Fruit fly (Drosophila melanogaster) whole organism, wandering third instar larva: ENCODE results near the gene sd.

ENCODE experiments used
- Abd-B ChIP-seq: fragments of >200 bp; optimal IDR thresholded peaks from 2 replicates; lab custom pipeline; 2017; ENCODE audit warnings: missing biosample characterization, missing genetic modification characterization
- CrebA ChIP-seq: fragments of 200-800 bp; sonication (Bioruptor generic); optimal IDR thresholded peaks from 2 replicates; lab custom pipeline; 2016; ENCODE audit warnings: missing biosample characterization, mild to moderate bottlenecking, missing genetic modification characterization, borderline replicate concordance
- Dif ChIP-seq: fragments of 200-275, 200-300 bp; sonication (Bioruptor generic); optimal IDR thresholded peaks from 2 replicates; lab custom pipeline; 2018; ENCODE audit warnings: missing biosample characterization, missing genetic modification characterization; ENCODE audit not compliant: partially characterized antibody
- GATAd ChIP-seq: sonication (Bioruptor generic); optimal IDR thresholded peaks from 2 replicates; lab custom pipeline; 2016; ENCODE audit warnings: missing biosample characterization, missing genetic modification characterization
- HLH106 ChIP-seq: fragments of 200-800 bp; optimal IDR thresholded peaks from 3 replicates; lab custom pipeline; 2019; ENCODE audit warnings: missing biosample characterization, mild to moderate bottlenecking, missing genetic modification characterization, moderate library complexity
- Hnf4 ChIP-seq: fragments of 200-800 bp; sonication (Bioruptor generic); optimal IDR thresholded peaks from 2 replicates; lab custom pipeline; 2016; ENCODE audit warnings: missing biosample characterization, mild to moderate bottlenecking, missing genetic modification characterization
- Hr78 ChIP-seq: fragments of >200 bp; optimal IDR thresholded peaks from 2 replicates; lab custom pipeline; 2017; ENCODE audit warnings: missing biosample characterization, missing genetic modification characterization
- Hr83 ChIP-seq: fragments of 200-300 bp; sonication (Bioruptor generic); optimal IDR thresholded peaks from 2 replicates; lab custom pipeline; 2016; ENCODE audit warnings: missing biosample characterization, mild to moderate bottlenecking, missing genetic modification characterization, moderate library complexity; ENCODE audit not compliant: poor library complexity, severe bottlenecking
- Jra ChIP-seq: sonication (Bioruptor generic); optimal IDR thresholded peaks from 2 replicates; lab custom pipeline; 2016; ENCODE audit warnings: missing biosample characterization, missing genetic modification characterization
- Mio ChIP-seq: sonication (Bioruptor generic); optimal IDR thresholded peaks from 2 replicates; lab custom pipeline; 2016; ENCODE audit warnings: missing biosample characterization, missing genetic modification characterization
- Myc ChIP-seq: fragments of >200 bp; optimal IDR thresholded peaks from 2 replicates; lab custom pipeline; 2017
- N ChIP-seq: fragments of >200 bp; optimal IDR thresholded peaks from 2 replicates; lab custom pipeline; 2018; ENCODE audit warnings: missing biosample characterization, missing external identifiers, missing genetic modification characterization
- OdsH ChIP-seq: fragments of 200-800 bp; sonication (Bioruptor generic); optimal IDR thresholded peaks from 2 replicates; lab custom pipeline; 2016; ENCODE audit warnings: missing biosample characterization, mild to moderate bottlenecking, missing genetic modification characterization
- Rel ChIP-seq, 2 experiments: fragments of 200-800 bp; sonication (Bioruptor generic) in 1 of 2; optimal IDR thresholded peaks; 2 replicates in 1 of 2; 3 replicates in 1 of 2; lab custom pipeline; 2016 to 2019; ENCODE audit warnings: mild to moderate bottlenecking in 2 of 2, missing biosample characterization in 2 of 2, missing genetic modification characterization in 2 of 2, moderate library complexity in 1 of 2
- Sp1 ChIP-seq: fragments of 200-800 bp; sonication (Bioruptor generic); optimal IDR thresholded peaks from 3 replicates; lab custom pipeline; 2019; ENCODE audit warnings: missing biosample characterization, mild to moderate bottlenecking, missing genetic modification characterization, moderate library complexity
- Vsx2 ChIP-seq: fragments of 200-300, 225-300 bp; sonication (Bioruptor generic); optimal IDR thresholded peaks from 2 replicates; lab custom pipeline; 2018; ENCODE audit warnings: missing biosample characterization, missing genetic modification characterization; ENCODE audit not compliant: partially characterized antibody
- brk ChIP-seq: fragments of 200-800 bp; sonication (Bioruptor generic); optimal IDR thresholded peaks from 2 replicates; lab custom pipeline; 2016; ENCODE audit warnings: missing biosample characterization, mild to moderate bottlenecking, missing genetic modification characterization
- dl ChIP-seq, 2 experiments: fragments of 175-275, 200-275 bp in 1 of 2; fragments of 200-275 bp in 1 of 2; sonication (Bioruptor generic); optimal IDR thresholded peaks; lab custom pipeline; 2018; ENCODE audit warnings: mild to moderate bottlenecking in 2 of 2, missing biosample characterization in 2 of 2, missing genetic modification characterization in 2 of 2, moderate library complexity in 2 of 2; ENCODE audit not compliant: partially characterized antibody in 2 of 2, insufficient read depth in 1 of 2
- dmrt93B ChIP-seq: fragments of 200-800 bp; sonication (Bioruptor generic); optimal IDR thresholded peaks from 2 replicates; lab custom pipeline; 2018; ENCODE audit warnings: missing biosample characterization, mild to moderate bottlenecking, missing genetic modification characterization
- ey ChIP-seq: fragments of 200-800 bp; sonication (Bioruptor generic); optimal IDR thresholded peaks from 2 replicates; lab custom pipeline; 2016; ENCODE audit warnings: missing biosample characterization, missing genetic modification characterization
- foxo ChIP-seq, 2 experiments: fragments of 200-800 bp; sonication (Bioruptor generic); optimal IDR thresholded peaks; 2 replicates in 1 of 2; 3 replicates in 1 of 2; lab custom pipeline; 2016 to 2017; ENCODE audit warnings: missing biosample characterization in 2 of 2, missing genetic modification characterization in 2 of 2
- fru ChIP-seq: fragments of 200-800 bp; sonication (Bioruptor generic); optimal IDR thresholded peaks from 3 replicates; lab custom pipeline; 2016; ENCODE audit warnings: missing biosample characterization, mild to moderate bottlenecking, missing genetic modification characterization
- h ChIP-seq: fragments of 200-800 bp; sonication (Bioruptor generic); optimal IDR thresholded peaks from 3 replicates; lab custom pipeline; 2016; ENCODE audit warnings: missing biosample characterization, mild to moderate bottlenecking, missing genetic modification characterization
- jim ChIP-seq: fragments of 175-275, 200-325 bp; sonication (Bioruptor generic); optimal IDR thresholded peaks from 2 replicates; lab custom pipeline; 2016; ENCODE audit warnings: missing biosample characterization, mild to moderate bottlenecking, missing genetic modification characterization
- pan ChIP-seq: fragments of >200 bp; optimal IDR thresholded peaks from 2 replicates; lab custom pipeline; 2017
- psq ChIP-seq: fragments of 200-800 bp; sonication (Bioruptor generic); optimal IDR thresholded peaks from 3 replicates; lab custom pipeline; 2017; ENCODE audit warnings: missing biosample characterization, mild to moderate bottlenecking, missing genetic modification characterization, moderate library complexity
- rgr ChIP-seq: fragments of 200-800 bp; sonication (Bioruptor generic); optimal IDR thresholded peaks from 3 replicates; lab custom pipeline; 2016; ENCODE audit warnings: missing biosample characterization, mild to moderate bottlenecking, missing genetic modification characterization
- tai ChIP-seq: sonication (Bioruptor generic); optimal IDR thresholded peaks from 2 replicates; lab custom pipeline; 2016; ENCODE audit warnings: missing biosample characterization, missing genetic modification characterization
- usp ChIP-seq: fragments of >200 bp; optimal IDR thresholded peaks from 2 replicates; lab custom pipeline; 2017; ENCODE audit warnings: missing biosample characterization, missing genetic modification characterization
- woc ChIP-seq: sonication (Bioruptor generic); optimal IDR thresholded peaks from 2 replicates; lab custom pipeline; 2016; ENCODE audit warnings: missing biosample characterization, mild to moderate bottlenecking, missing genetic modification characterization

sd gene

DNA sequence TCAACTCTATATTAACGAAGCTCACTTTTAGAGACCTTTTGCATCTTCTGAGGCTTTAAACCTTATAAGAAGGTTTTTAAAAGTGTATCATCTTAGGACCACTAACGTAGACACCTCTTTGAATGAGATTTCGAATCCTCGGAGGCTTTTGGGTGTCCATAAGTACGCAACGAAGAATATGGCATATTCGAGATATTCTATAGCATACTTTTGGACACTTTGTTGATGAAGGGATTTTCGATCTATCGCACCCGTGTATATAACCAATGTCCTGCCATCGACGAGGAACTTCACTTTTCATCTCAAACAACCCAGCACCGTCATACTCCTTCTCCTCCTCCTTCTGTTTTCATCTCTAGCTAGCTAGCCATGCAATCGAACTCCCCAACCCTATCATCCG, 18.2 kb downstream of the sd start:
- TF ChIP-seq pan (no peak), OdsH (GFP tag; lab: Kevin White, UChicago) (no peak), Myc (no peak)

DNA sequence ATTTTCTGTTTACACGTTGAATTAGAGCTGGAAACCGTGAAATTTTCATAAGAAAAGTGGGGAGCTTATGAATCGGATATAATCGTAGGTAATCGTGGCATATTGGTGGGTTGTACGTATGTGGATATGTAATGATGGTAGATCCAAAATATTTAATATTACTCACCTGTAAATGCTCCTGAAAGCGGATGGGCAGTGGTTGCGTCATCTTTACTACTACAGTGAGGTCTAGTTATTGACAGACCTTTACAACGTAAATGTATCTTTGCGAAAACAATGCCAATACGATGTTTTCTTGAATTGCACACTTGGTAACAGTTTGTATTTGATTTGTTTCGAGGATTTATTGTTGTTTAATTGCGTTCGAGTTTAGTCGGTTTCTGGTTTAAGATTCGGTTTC, 29.8 kb downstream of the sd start:
- no peak for TF ChIP-seq CrebA (GFP tag; lab: Kevin White, UChicago)
- TF ChIP-seq, all 38 proteins: peak for 0

DNA sequence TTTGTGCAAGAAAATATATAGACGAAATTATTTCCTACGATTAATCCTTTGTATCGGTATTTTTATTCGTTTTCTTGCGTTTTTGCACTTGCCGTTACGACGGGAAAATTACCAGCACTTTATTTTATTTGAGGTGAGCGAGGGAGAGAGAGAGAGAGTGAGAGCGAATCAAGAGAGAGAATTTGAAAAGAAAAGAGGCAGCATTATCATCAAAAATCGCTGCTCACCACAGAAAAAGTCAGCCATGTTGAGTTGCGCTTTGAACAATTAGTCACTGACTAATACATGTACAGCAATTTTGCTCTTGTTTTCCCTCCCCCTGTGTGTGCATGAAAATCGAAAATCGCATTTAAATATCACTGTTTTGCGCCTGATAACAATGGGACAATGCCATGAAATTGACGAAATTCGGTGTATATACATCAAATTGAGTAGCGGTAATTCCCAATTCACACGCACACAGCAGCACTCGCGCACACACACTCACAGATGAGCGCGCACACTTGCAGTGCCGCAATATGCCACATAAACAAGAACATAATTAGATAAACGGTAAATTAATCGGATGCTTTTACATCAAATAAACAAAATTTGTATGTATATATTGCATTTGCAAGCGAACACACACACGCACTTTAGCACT, 30.5 kb downstream of the sd start:
- TF ChIP-seq Abd-B (GFP tag; lab: Kevin White, UChicago) (no peak), N (GFP tag; lab: Kevin White, UChicago) (peak; percentile 26), OdsH (GFP tag; lab: Kevin White, UChicago) (no peak), psq (GFP tag; lab: Kevin White, UChicago) (no peak), Jra (GFP tag; lab: Kevin White, UChicago) (peak; percentile 27), Rel (GFP tag; optimal IDR thresholded peaks at IDR 0.05; lab: Kevin White, UChicago) (no peak), Rel (tag; optimal IDR thresholded peaks at IDR 0.05; lab: Kevin White, UChicago) (peak; percentile 95), GATAd (GFP tag; lab: Kevin White, UChicago) (no peak), Dif (peak; percentile 86), woc (GFP tag; lab: Kevin White, UChicago) (peak; percentile 47), Myc (no peak), Sp1 (GFP tag; lab: Kevin White, UChicago) (no peak), rgr (GFP tag; lab: Kevin White, UChicago) (no peak), h (GFP tag; lab: Kevin White, UChicago) (peak; percentile 8), HLH106 (tag; lab: Kevin White, UChicago) (no peak), foxo (GFP tag; optimal IDR thresholded peaks at IDR 0.05; lab: Kevin White, UChicago) (peak in 1 of 2 experiments; percentile 3), dmrt93B (GFP tag; lab: Kevin White, UChicago) (no peak), Mio (GFP tag; lab: Kevin White, UChicago) (no peak), fru (no peak), Hnf4 (GFP tag; lab: Kevin White, UChicago) (peak; percentile 23), dl (GFP tag; optimal IDR thresholded peaks at IDR 0.05; lab: Kevin White, UChicago; ENCODE audit: insufficient read depth in 1 of 2, partially characterized antibody in 2 of 2) (peak; percentile 49 to 85), jim (GFP tag; lab: Kevin White, UChicago) (no peak), brk (GFP tag; lab: Kevin White, UChicago) (peak; percentile 46), Hr83 (peak; percentile 5), CrebA (GFP tag; lab: Kevin White, UChicago) (no peak), Hr78 (no peak), Vsx2 (GFP tag; lab: Kevin White, UChicago) (peak; percentile 63), usp (GFP tag; lab: Kevin White, UChicago) (no peak)

DNA sequence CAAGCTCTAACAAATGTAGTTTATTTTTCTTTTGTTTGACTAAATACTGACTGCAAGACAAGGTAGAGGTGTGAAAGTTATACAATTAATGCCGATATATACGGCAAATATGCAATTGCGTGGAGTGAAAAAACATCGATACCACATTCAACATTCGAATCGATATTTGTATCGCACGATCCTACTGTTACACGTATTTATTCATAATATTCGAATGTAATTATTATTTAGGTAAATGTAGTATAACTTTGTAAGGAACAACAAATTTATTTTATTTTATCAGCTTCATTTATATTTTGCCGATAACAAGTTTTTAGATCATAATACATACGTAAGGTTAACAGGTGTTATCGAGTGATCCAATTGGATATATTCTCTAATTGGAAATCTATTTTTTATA, 31.2 kb downstream of the sd start, which contains the start of gene Chc:
Gene Chc, minus strand, starts transcription at position 98 of the 400 bp plus-strand sequence.
- no peak for TF ChIP-seq ey (GFP tag; lab: Kevin White, UChicago)
- no peak for TF ChIP-seq usp (GFP tag; lab: Kevin White, UChicago)
- TF ChIP-seq rgr (GFP tag; lab: Kevin White, UChicago): peak; percentile 36
- no peak for TF ChIP-seq Jra (GFP tag; lab: Kevin White, UChicago)
- peak; percentile 9 for TF ChIP-seq h (GFP tag; lab: Kevin White, UChicago)
- TF ChIP-seq foxo (GFP tag; optimal IDR thresholded peaks at IDR 0.05; lab: Kevin White, UChicago): peak in 1 of 2 experiments; percentile 16
- TF ChIP-seq CrebA (GFP tag; lab: Kevin White, UChicago): no peak
- no peak for TF ChIP-seq psq (GFP tag; lab: Kevin White, UChicago)
- TF ChIP-seq tai (GFP tag; lab: Kevin White, UChicago): peak; percentile 72
- TF ChIP-seq brk (GFP tag; lab: Kevin White, UChicago): peak; percentile 50
- TF ChIP-seq woc (GFP tag; lab: Kevin White, UChicago): peak; percentile 49
- peak; percentile 55 for TF ChIP-seq Hnf4 (GFP tag; lab: Kevin White, UChicago)
- peak; percentile 20 for TF ChIP-seq jim (GFP tag; lab: Kevin White, UChicago)
- TF ChIP-seq Hr83: peak; percentile 21
